Fruit fly (Drosophila melanogaster): ENCODE measurements around the gene fbp.

The fbp gene

dm6 chr2L:19756716-19757115, 7.2 kb downstream of the fbp start, which contains the start of gene CG10631 (continued):
- TF ChIP-seq Blimp-1 (GFP tag; optimal IDR thresholded peaks at IDR 0.05), result no peak
- no peak for TF ChIP-seq pum (GFP tag; optimal IDR thresholded peaks at IDR 0.05)
- no peak for TF ChIP-seq fd96Cb (tag; optimal IDR thresholded peaks at IDR 0.05)
- TF ChIP-seq E2f2 (GFP tag; IDR thresholded peaks at IDR 0.05), result peak; percentile 55
- TF ChIP-seq onecut (GFP tag; IDR thresholded peaks at IDR 0.05), result peak; percentile 16; the same call in 1 of the 2 replicates
- TF ChIP-seq peb (GFP tag; IDR thresholded peaks at IDR 0.05), result no peak
- no peak for TF ChIP-seq CG6854 (GFP tag; optimal IDR thresholded peaks at IDR 0.05)
- TF ChIP-seq CG10321 (GFP tag; IDR thresholded peaks at IDR 0.05), result no peak
- no peak for TF ChIP-seq Eip74EF (GFP tag; optimal IDR thresholded peaks at IDR 0.05)
- no peak for TF ChIP-seq CG15011 (GFP tag; optimal IDR thresholded peaks at IDR 0.05)
- TF ChIP-seq wdn (GFP tag; IDR thresholded peaks at IDR 0.05), result no peak
- TF ChIP-seq Stat92E (GFP tag; optimal IDR thresholded peaks at IDR 0.05), result no peak
- TF ChIP-seq CG8944 (GFP tag; optimal IDR thresholded peaks at IDR 0.05), result no peak
- TF ChIP-seq Fer1 (GFP tag; optimal IDR thresholded peaks at IDR 0.05), result peak; percentile 21
- TF ChIP-seq CG17385 (GFP tag; optimal IDR thresholded peaks at IDR 0.05), result no peak
- no peak for TF ChIP-seq CG17912 (GFP tag; optimal IDR thresholded peaks at IDR 0.05)
- no peak for TF ChIP-seq H15 (GFP tag; IDR thresholded peaks at IDR 0.05)
- TF ChIP-seq CG33213 (GFP tag; optimal IDR thresholded peaks at IDR 0.05), result no peak
- TF ChIP-seq CG13296 (GFP tag; optimal IDR thresholded peaks at IDR 0.05), result no peak
- TF ChIP-seq Sry-β (GFP tag; optimal IDR thresholded peaks at IDR 0.05), result no peak
- no peak for TF ChIP-seq CG7928 (GFP tag; optimal IDR thresholded peaks at IDR 0.05)
- TF ChIP-seq chm (GFP tag; IDR thresholded peaks at IDR 0.05), result no peak
- no peak for TF ChIP-seq ERR (GFP tag; optimal IDR thresholded peaks at IDR 0.05)
- no peak for TF ChIP-seq Dek (tag; optimal IDR thresholded peaks at IDR 0.05)
- no peak for TF ChIP-seq Poxn (GFP tag; IDR thresholded peaks at IDR 0.05)
- no peak for TF ChIP-seq CG31224 (GFP tag; IDR thresholded peaks at IDR 0.05)
- no peak for TF ChIP-seq Hr3 (GFP tag; optimal IDR thresholded peaks at IDR 0.05)
- TF ChIP-seq al (GFP tag; IDR thresholded peaks at IDR 0.05), result no peak
- no peak for TF ChIP-seq MTF-1 (GFP tag; optimal IDR thresholded peaks at IDR 0.05; ENCODE audit: borderline replicate concordance)
- peak; percentile 18 for TF ChIP-seq Hmr (GFP tag; optimal IDR thresholded peaks at IDR 0.05)
- TF ChIP-seq NC2α (GFP tag; optimal IDR thresholded peaks at IDR 0.05), result no peak
- TF ChIP-seq CG31388 (GFP tag; optimal IDR thresholded peaks at IDR 0.05), result no peak
- no peak for TF ChIP-seq Sin3A (optimal IDR thresholded peaks at IDR 0.05)
- TF ChIP-seq tx (GFP tag; optimal IDR thresholded peaks at IDR 0.05), result no peak
- TF ChIP-seq CG42726 (GFP tag; IDR thresholded peaks at IDR 0.05; ENCODE audit: partially characterized antibody), result peak; percentile 52; the same call in 1 of the 2 replicates
- TF ChIP-seq CG15073 (GFP tag; optimal IDR thresholded peaks at IDR 0.05), result no peak
- peak; percentile 75 for TF ChIP-seq HLH4C (GFP tag; IDR thresholded peaks at IDR 0.05; ENCODE audit: partially characterized antibody)
- no peak for TF ChIP-seq NfI (GFP tag; optimal IDR thresholded peaks at IDR 0.05)
- TF ChIP-seq bsh (GFP tag; optimal IDR thresholded peaks at IDR 0.05), result no peak
- TF ChIP-seq sima (GFP tag; optimal IDR thresholded peaks at IDR 0.05), result no peak
- no peak for TF ChIP-seq CG17328 (GFP tag; IDR thresholded peaks at IDR 0.05)
- peak; percentile 32; the same call in 1 of the 2 replicates for TF ChIP-seq Rfx (GFP tag; IDR thresholded peaks at IDR 0.05)
- TF ChIP-seq CG3847 (GFP tag; IDR thresholded peaks at IDR 0.05), result 0 out of 2 replicates have a peak, but pooled peaks have one; percentile 11
- no peak for TF ChIP-seq chn (GFP tag; optimal IDR thresholded peaks at IDR 0.05)
- TF ChIP-seq CG34224 (GFP tag; IDR thresholded peaks at IDR 0.05; ENCODE audit: partially characterized antibody), result peak; percentile 85
- TF ChIP-seq tin (GFP tag; optimal IDR thresholded peaks at IDR 0.05), result no peak
- TF ChIP-seq CG9609 (GFP tag; optimal IDR thresholded peaks at IDR 0.05), result no peak
- no peak for TF ChIP-seq CG2120 (GFP tag; optimal IDR thresholded peaks at IDR 0.05)
- TF ChIP-seq pan (optimal IDR thresholded peaks at IDR 0.05), result no peak
- TF ChIP-seq pan (GFP tag; optimal IDR thresholded peaks at IDR 0.05 in 1 of 2, IDR thresholded peaks at IDR 0.05 in 1 of 2), result peak in 1 of 2 experiments; percentile 15
- TF ChIP-seq Opbp (GFP tag; IDR thresholded peaks at IDR 0.05; ENCODE audit: partially characterized antibody), result peak; percentile 79
- TF ChIP-seq psq (GFP tag; optimal IDR thresholded peaks at IDR 0.05), result no peak
